Fruit fly (Drosophila melanogaster) Kc167 (cell line): ENCODE measurements around the gene CG7049.

Source experiments
- Myc ChIP-seq: fragments of >200 bp; optimal IDR thresholded peaks from 2 replicates; lab custom pipeline; 2017; ENCODE audit warnings: missing external identifiers
- Sin3A ChIP-seq: fragments of >200 bp; optimal IDR thresholded peaks from 2 replicates; lab custom pipeline; 2018; ENCODE audit warnings: missing external identifiers
- h ChIP-seq: fragments of >200 bp; optimal IDR thresholded peaks from 3 replicates; lab custom pipeline; 2018; ENCODE audit warnings: missing external identifiers
- insv ChIP-seq: fragments of >200 bp; optimal IDR thresholded peaks from 3 replicates; lab custom pipeline; 2018; ENCODE audit warnings: missing external identifiers
- psq ChIP-seq: fragments of >200 bp; optimal IDR thresholded peaks from 2 replicates; lab custom pipeline; 2017; ENCODE audit warnings: missing external identifiers
- ttk ChIP-seq: sonication (Bioruptor generic); optimal IDR thresholded peaks from 2 replicates; lab custom pipeline; 2017; ENCODE audit warnings: missing external identifiers

The CG7049 gene

DNA sequence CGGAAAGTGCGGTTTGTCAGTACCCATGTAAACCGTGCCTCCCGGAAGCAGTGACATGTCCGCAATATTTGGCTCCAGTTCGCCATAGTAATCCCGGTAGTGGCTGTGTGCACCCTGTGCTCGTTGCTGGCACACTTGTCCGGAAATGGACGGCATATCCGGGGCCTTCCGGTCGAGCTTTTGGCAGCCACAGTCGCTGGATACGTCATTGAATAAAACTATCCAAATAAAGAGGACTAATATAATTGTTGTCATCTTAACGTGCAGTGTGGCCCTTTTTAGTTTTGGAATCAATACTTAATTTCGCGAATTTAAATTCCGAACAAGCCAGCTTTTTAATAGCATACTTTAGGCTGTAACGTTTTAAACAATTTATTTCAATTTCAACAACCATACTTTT lies at the start of gene CG7049:
CG7049 (minus strand) TSS at position 280 of the 400 bp plus-strand sequence.
- no peak for TF ChIP-seq insv (lab: Kevin White, UChicago)
- no peak for TF ChIP-seq h (lab: Kevin White, UChicago)
- no peak for TF ChIP-seq Myc
- TF ChIP-seq ttk (lab: Kevin White, UChicago): no peak
- TF ChIP-seq psq: no peak
- no peak for TF ChIP-seq Sin3A (lab: Kevin White, UChicago)

DNA sequence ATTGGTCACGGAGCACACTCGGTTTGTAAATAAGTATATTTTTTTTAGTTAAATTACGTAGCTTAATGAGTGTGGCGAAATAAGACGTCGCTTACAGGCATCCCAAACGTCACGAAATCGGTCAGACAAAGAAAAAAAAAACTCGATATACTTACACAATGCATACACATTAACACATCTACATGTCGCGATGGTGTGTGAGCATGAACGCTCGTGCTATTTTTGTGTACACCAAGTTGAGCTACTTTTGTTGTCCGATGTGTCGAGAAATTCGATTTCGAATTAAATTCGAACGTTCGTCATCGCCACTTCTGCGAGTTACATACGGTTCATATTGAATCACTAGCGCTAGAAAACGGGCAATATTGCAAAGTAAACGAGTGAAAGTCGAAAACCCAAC lies 49.1 kb upstream of the CG7049 start:
- TF ChIP-seq Myc (no peak), ttk (lab: Kevin White, UChicago) (no peak), Sin3A (lab: Kevin White, UChicago) (no peak), psq (no peak)

- TF ChIP-seq Sin3A (lab: Kevin White, UChicago): no peak
These were observed 48.2 kb upstream of the CG7049 start for dm6 chr3L:224004-224951.

DNA sequence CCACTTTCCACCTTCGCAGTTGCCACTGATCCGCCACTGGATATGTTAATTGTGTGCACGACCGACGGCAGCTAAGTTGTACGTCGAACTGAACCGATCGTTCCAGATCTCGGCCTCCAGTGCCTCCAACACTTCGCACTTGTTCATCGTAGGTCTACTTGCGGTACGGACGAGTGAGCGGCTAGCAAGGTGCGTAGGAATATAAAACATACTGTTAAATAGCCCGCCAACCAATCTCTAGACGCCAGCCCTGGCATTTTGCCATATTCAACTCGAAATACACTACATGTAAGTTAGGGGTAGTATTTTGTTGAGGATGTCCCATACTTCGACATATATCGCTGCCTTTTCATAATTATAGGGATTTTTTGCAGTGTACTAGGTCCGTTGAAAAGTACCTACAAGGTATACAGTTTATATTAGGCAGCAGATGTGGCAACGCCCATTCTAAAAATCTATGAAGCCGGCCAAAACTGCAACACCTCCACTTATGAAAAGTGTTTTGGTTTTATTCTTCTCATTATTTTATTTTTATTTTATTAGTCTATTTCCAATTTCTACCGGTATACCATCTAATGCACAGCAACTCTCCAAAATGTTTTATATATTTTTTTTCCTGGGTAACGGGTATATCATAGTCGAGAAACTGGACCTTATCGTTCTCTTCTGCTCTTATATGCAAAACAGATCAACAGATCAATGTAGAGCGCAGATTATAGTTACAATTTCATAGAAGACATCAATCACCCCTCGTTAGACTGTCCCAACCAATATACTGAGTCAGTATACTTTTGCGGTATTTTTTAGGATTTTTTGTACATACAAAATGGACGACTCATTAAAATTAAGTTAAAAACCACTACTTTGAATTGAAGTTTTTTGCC lies 47.2 kb upstream of the CG7049 start, which contains the start of the genes pyx and CG33229:
pyx (minus strand) TSS at position 51 of the 884 bp plus-strand sequence.
CG33229 (plus strand) TSS at position 834 of the 884 bp plus-strand sequence.
- TF ChIP-seq h (lab: Kevin White, UChicago) (no peak), Myc (no peak), psq (no peak), insv (lab: Kevin White, UChicago) (no peak), Sin3A (lab: Kevin White, UChicago) (no peak), ttk (lab: Kevin White, UChicago) (no peak)

DNA sequence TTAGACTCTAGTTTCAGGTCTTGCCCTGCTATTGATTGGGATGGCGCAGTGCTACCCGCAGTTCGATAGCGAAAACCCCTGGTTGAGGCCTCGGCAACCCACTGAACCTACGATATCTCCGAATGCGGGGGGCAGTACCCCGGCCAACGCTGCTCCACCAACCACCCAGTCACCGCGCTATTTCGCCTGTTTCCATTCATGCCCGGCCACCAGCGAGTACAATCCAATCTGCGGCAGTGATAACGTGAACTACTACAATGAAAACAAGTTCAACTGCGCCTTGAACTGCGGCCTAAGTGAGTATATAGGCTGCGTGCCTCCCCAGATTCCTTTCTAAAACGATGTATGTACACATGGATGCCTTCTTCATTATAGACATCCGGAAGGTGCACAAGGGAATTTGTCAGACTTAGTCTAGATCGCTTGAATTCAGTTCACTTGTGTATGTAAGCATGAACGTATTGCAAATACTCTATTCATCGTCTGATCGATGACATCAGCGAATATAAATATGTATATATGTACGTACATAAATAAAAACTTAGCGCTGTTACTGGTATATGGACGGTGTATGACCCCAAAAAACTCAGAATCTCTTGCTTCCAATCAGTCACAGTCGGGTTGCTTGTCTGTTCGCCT lies 41.6 kb upstream of the CG7049 start, which contains the start of gene CG13877:
CG13877 (plus strand) TSS at position 589 of the 639 bp plus-strand sequence.
- no peak for TF ChIP-seq Myc
- no peak for TF ChIP-seq Sin3A (lab: Kevin White, UChicago)
- no peak for TF ChIP-seq ttk (lab: Kevin White, UChicago)
- TF ChIP-seq h (lab: Kevin White, UChicago): no peak
- TF ChIP-seq psq: no peak

dm6 chr3L:216325-216724 lies 40.3 kb upstream of the CG7049 start, which contains the start of gene Kaz1-ORFB:
Kaz1-ORFB (plus strand) TSS chr3L:216625.
- TF ChIP-seq Myc: no peak
- TF ChIP-seq ttk (lab: Kevin White, UChicago): no peak
- TF ChIP-seq h (lab: Kevin White, UChicago): no peak
- TF ChIP-seq Sin3A (lab: Kevin White, UChicago): no peak
- no peak for TF ChIP-seq psq
- no peak for TF ChIP-seq insv (lab: Kevin White, UChicago)

- TF ChIP-seq psq (no peak), h (lab: Kevin White, UChicago) (no peak), ttk (lab: Kevin White, UChicago) (no peak), Sin3A (lab: Kevin White, UChicago) (no peak), insv (lab: Kevin White, UChicago) (no peak), Myc (no peak)
These were observed 36.5 kb upstream of the CG7049 start, which contains the start of the genes thoc7 and Dis3l2 for dm6 chr3L:212520-212919. thoc7 (minus strand) TSS chr3L:212687. Dis3l2 (plus strand) TSS chr3L:212709.

dm6 chr3L:211200-211599 lies 35.2 kb upstream of the CG7049 start, which contains the start of gene Prp4k:
Prp4k (minus strand) TSS chr3L:211457.
- TF ChIP-seq ttk (lab: Kevin White, UChicago) (no peak), insv (lab: Kevin White, UChicago) (no peak), Sin3A (lab: Kevin White, UChicago) (no peak), h (lab: Kevin White, UChicago) (no peak), psq (no peak), Myc (no peak)

- no peak for TF ChIP-seq Myc
- TF ChIP-seq h (lab: Kevin White, UChicago): no peak
- no peak for TF ChIP-seq ttk (lab: Kevin White, UChicago)
- no peak for TF ChIP-seq Sin3A (lab: Kevin White, UChicago)
- TF ChIP-seq insv (lab: Kevin White, UChicago): no peak
- no peak for TF ChIP-seq psq
These were observed 29.8 kb upstream of the CG7049 start, which contains the start of the genes Gk1 and CG13876 for dm6 chr3L:205723-206284. Gk1 (minus strand) TSS chr3L:205844. CG13876 (plus strand) TSS chr3L:206134.

- TF ChIP-seq insv (lab: Kevin White, UChicago): no peak
These were observed 27.6 kb upstream of the CG7049 start, which contains the start of gene NitFhit for dm6 chr3L:203536-204135. NitFhit (plus strand) TSS chr3L:203730.
